Fruit fly (Drosophila melanogaster) whole organism: Measurements from ENCODE around the gene dock.

ENCODE experiments used
- CG8478 ChIP-seq: fragments of >200 bp; optimal IDR thresholded peaks from 2 replicates; lab custom pipeline; 2018; ENCODE audit warnings: inconsistent platforms
- Dll ChIP-seq: fragments of >200 bp; optimal IDR thresholded peaks from 2 replicates; lab custom pipeline; 2017
- EcR ChIP-seq, 2 experiments: fragments of >200 bp; optimal IDR thresholded peaks; 2 replicates each; lab custom pipeline; 2017; ENCODE audit warnings: missing biosample characterization in 2 of 2, missing genetic modification characterization in 2 of 2, missing genetic modification reagents in 2 of 2
- pan ChIP-seq: fragments of >200 bp; optimal IDR thresholded peaks from 2 replicates; lab custom pipeline; 2017
- psq ChIP-seq: fragments of >200 bp; optimal IDR thresholded peaks from 2 replicates; lab custom pipeline; 2017
- usp ChIP-seq: fragments of >200 bp; optimal IDR thresholded peaks from 2 replicates; lab custom pipeline; 2017; ENCODE audit warnings: missing biosample characterization, missing genetic modification characterization, mixed read lengths

Gene dock

DNA sequence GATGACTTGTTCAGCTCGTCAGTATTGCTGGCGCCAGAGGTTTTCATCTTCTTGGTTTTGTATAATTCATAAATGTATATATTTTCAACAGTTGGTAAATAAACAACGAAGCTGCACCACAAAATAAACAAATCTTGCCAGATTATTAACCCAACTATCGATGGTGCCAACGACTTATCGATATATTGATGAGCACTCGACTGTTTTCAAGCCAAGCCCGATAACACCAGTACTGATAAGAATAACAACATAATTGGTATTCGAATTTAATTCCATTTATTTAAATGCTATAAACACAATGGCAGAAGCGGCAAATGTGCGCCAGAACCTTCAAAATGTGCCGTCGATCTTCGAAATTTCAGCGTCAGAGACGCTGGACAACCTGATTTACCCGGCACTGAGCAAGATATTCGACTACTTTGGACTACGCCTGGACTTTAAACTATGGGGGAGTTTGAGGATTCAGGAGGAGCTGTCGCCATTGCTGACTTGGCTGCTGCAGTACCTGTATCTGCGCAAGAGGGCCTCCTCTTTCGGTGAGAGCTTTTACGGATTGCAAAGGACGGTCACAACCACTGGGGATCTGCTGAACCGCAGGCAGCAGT, 9.9 kb upstream of the dock start, which contains the start of the genes Saf6 and Pex12:
Saf6 (minus strand) TSS at position 166 of the 605 bp plus-strand sequence.
Pex12 (plus strand) TSS at position 209 of the 605 bp plus-strand sequence.
- TF ChIP-seq usp (GFP tag; lab: Kevin White, UChicago), result no peak
- no peak for TF ChIP-seq EcR (GFP tag; optimal IDR thresholded peaks at IDR 0.05; lab: Kevin White, UChicago)
- no peak for TF ChIP-seq psq (lab: Kevin White, UChicago)
- no peak for TF ChIP-seq CG8478 (lab: Kevin White, UChicago)
- no peak for TF ChIP-seq pan (lab: Kevin White, UChicago)
- no peak for TF ChIP-seq Dll (lab: Kevin White, UChicago)

DNA sequence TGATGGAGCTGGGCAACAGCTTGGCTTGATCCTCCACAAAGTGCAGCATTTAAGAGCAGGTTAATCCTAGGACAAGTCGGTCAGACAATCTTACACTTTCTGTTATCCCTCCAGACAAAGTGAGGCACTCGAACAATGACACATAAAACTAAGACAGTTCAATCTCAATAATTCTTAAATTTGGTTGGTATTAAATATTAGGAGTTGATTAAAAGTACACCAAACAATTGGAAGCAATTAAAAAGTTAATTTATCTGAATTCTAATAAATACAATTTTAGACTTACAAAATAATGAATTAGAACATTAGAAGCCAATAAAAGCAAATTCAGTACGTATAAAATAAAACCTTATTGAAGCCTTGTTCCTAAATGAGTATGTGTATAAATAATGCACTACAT, 7.9 kb upstream of the dock start, which contains the start of gene CG15880:
CG15880 (minus strand) TSS at position 101 of the 400 bp plus-strand sequence.
- TF ChIP-seq EcR (GFP tag; optimal IDR thresholded peaks at IDR 0.05; lab: Kevin White, UChicago) (no peak), CG8478 (lab: Kevin White, UChicago) (no peak), psq (lab: Kevin White, UChicago) (no peak), usp (GFP tag; lab: Kevin White, UChicago) (no peak)

DNA sequence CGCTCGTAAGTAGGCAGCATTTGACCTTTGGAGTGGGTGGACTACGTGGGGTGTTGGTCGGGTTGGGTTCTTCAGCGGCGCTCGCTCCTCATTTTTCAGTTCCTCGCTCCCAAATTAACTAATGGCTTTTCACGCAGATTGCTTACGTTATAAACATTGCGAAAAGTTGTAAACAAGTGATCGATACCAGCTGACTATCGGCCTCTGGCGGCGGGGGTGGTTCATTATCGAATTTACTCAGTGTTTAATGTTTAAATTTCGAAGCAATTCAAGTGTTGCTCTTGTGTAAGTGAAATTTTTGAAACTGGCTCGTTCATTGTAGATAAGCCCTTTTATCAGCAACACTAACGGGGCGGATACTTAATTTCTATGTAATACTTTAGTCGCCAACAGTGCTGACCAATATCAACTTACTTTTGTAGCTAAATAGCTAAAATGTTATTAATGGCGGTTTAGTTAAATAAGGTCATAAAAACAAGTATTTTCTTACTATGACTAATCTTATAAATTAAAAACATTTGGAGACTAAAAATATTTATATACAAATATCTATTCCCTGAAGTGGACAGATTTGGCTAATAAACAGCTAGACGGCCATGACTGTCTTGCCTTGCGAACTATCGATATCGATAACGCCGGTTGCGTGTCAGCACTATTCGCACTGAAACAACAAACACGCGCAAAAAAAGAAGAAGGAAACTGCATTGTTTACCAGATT, 6.3 kb upstream of the dock start, which contains the start of the genes PGAP2 and Clp:
PGAP2 (minus strand) TSS at position 194 of the 718 bp plus-strand sequence.
Clp (plus strand) TSS at position 650 of the 718 bp plus-strand sequence.
- TF ChIP-seq pan (lab: Kevin White, UChicago) (no peak), CG8478 (lab: Kevin White, UChicago) (no peak), usp (GFP tag; lab: Kevin White, UChicago) (no peak), EcR (GFP tag; optimal IDR thresholded peaks at IDR 0.05; lab: Kevin White, UChicago) (no peak), Dll (lab: Kevin White, UChicago) (no peak), psq (lab: Kevin White, UChicago) (no peak)

DNA sequence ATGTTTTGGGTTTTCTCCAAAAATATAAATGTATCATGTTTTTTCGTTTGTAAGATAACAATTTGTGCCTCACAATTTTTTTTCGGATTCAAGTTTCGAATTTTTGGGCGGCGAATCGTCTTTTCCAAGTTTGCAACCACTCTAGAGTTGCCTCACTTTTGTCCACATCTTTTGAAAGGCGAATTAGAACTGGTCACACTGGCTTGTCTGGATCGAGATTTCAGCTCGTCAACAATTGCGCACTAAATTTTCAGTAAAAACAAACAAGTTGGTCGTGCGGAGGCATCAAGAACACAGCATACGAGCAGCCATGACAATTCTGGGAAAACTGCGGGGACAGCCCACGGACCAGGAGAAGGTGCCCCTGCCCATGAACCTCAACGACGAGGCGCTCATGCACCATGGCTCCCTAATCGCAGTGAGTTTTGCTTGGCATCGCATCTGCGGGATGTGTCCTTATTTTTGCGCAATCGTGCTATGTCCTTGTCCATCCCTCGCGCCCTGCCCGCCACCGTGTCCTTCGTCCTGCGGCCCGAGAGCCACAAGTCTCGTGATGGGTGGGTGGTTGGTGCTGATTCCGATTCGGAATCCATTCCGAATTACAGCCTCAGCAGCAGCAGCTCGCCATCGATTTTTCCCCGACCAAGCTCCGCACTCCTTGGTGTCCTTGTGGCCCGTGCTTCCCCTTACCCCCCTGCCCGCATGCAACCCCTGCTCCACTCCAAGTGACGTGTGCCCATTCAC, 4.4 kb upstream of the dock start, which contains the start of gene CG3662:
CG3662 (plus strand) TSS at position 48 of the 744 bp plus-strand sequence.
- TF ChIP-seq pan (lab: Kevin White, UChicago) (no peak), EcR (GFP tag; optimal IDR thresholded peaks at IDR 0.05; lab: Kevin White, UChicago) (no peak), Dll (lab: Kevin White, UChicago) (no peak), psq (lab: Kevin White, UChicago) (no peak), usp (GFP tag; lab: Kevin White, UChicago) (no peak), CG8478 (lab: Kevin White, UChicago) (no peak)

DNA sequence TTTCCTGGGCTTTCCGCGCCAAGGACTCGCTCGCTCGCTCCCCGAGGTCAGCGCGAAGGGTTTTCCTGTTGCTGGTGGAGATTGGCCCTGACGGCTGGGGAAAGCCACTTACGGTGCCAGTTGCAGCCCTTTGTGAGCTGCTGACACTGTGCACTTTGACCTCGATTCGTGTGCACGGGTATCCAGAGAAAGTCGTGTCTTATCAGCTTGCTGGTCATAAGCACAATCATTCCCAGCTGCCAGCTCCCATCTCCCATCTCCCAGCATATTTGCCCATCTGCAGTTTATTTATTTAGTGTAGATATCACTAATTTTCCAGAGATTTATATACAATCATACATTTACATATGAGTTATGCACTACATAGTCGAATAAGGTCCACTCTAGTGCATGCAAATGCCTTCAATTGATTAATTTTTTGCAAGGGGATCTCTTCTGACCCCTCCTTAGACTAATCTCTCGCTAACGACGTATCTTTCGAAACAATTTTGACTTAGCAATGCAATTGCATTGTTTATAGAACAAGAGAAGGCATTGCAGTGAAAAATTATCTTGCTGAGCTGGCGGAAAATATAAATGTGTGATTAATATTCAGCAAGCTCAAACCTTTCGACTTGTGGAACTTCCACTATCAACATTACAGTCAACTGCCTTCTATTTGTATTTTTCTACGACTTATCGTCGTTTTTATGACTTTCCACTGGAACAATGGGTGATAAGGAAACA, 3.6 kb upstream of the dock start:
- no peak for TF ChIP-seq Dll (lab: Kevin White, UChicago)
- no peak for TF ChIP-seq EcR (GFP tag; optimal IDR thresholded peaks at IDR 0.05; lab: Kevin White, UChicago)
- no peak for TF ChIP-seq psq (lab: Kevin White, UChicago)
- TF ChIP-seq usp (GFP tag; lab: Kevin White, UChicago), result no peak
- no peak for TF ChIP-seq pan (lab: Kevin White, UChicago)
- no peak for TF ChIP-seq CG8478 (lab: Kevin White, UChicago)

DNA sequence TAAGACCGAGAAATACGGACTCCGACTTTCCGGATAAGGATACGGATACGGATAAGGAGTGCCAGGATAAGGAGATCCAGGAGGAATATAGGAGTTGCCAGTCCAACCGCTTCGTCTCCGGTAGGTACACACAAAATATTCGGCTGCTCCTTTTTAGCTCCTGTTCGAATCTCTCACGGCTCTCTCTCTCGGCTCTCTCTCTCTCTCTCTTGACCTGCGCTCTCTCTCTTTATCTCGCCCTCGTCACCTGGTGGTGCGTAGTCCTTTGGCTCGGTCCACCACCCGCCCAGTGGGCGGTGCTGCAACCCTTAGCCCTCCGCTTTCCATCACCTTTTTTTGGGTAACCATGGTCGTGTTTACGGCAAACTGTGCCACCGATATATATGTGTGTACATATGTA, 619 bp downstream of the dock start:
- TF ChIP-seq psq (lab: Kevin White, UChicago) (no peak), Dll (lab: Kevin White, UChicago) (peak; percentile 46)

DNA sequence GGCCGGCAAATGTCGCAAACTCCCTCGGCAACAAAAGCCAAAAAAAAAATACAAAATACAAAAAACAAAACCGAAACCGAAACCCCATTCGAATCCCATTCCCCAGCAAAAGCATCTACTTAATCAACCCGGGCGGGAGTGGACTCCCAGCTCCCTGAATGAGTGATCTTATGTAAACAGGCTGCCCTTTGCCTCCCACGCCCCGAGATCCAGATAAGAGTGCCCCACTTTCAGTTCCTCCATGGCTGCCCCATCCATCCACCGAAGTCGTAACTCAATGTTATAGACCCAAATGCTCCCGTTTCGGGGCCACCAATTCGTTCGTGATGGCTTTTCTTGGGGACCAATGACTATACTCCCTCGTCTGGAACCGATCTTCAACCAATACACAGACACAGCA, 1.3 kb downstream of the dock start:
- no peak for TF ChIP-seq EcR (GFP tag; optimal IDR thresholded peaks at IDR 0.05; lab: Kevin White, UChicago)
- TF ChIP-seq usp (GFP tag; lab: Kevin White, UChicago), result no peak
- TF ChIP-seq Dll (lab: Kevin White, UChicago), result no peak
- TF ChIP-seq CG8478 (lab: Kevin White, UChicago), result no peak
- no peak for TF ChIP-seq pan (lab: Kevin White, UChicago)

DNA sequence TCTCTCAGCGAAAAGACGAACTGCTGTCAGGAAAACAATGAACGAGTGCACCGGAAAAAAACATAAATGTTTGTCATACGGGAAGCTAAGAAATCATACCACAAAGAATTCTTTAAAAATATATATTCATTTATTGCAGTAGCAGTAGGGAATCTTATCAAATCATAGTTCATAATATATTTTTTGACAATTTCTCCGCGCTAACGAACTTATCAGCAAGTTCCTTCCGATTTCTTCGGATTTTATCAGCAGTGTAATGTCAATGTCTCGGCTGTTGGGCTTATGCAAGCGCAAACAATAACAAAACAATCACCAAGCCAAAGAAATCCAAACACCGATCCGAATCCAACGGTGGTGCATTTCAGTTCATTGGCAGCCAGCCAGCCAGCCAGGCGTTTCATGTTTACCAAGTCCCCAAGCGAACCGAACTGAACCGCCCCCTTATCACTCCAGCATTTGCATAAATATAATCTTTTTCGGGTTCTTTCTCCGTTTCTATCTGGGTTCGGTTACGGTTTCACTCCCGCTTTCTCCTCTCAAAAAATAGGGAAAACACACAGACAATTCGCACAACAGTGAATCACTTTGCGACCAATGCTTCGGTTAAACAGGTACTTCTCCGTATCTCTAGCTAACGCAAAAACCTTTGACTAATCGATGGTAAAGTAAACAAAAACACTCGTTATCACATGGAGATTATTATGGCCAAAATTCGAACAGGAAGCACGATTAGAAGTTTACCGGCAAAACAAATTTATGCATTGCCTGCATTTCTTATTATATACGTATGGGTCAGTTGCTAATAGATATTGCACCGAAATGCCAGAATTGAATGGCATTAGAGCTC, 2.0 kb downstream of the dock start:
- no peak for TF ChIP-seq pan (lab: Kevin White, UChicago)
- TF ChIP-seq EcR (GFP tag; optimal IDR thresholded peaks at IDR 0.05; lab: Kevin White, UChicago), result no peak
- no peak for TF ChIP-seq CG8478 (lab: Kevin White, UChicago)
- TF ChIP-seq Dll (lab: Kevin White, UChicago), result no peak
- no peak for TF ChIP-seq usp (GFP tag; lab: Kevin White, UChicago)
- no peak for TF ChIP-seq psq (lab: Kevin White, UChicago)

DNA sequence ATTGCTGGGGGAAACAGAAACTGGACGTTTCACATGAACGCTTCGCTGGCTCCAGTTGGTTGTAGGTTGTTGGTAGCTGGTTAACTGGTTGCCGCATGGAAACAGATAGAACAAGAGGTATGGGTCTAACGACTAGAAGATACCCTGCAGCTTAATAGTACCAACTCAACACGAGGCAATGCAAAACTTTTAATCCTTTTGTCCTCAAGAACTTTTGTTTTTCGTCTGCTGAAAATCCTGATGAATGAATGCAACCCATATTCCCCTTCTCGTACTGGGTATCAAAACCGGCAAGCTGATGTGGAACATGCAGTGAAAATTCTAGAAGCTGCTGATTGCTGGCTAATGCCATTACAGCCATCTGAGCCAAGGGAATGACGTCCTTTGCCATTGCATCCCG, 12.2 kb downstream of the dock start:
- TF ChIP-seq pan (lab: Kevin White, UChicago) (peak; percentile 56), usp (GFP tag; lab: Kevin White, UChicago) (no peak)

DNA sequence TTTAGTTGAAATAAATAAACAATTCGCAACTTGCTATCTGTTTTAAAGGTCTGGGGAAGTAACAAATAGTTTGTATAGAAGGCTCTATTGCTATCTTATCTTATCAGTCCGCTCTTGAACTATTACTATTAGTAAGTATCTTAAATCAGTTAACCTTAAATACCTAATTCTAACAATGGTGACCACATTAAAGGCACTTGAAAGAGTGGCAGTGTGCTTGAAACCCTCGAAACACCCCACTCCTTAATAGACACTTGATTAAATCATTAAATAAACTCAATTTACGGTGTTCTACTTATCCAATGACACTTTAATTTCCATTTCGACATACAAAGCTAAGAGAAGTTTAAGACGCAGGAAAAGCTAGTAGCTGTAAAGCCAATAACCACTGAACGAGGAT, 13.0 kb downstream of the dock start:
- TF ChIP-seq CG8478 (lab: Kevin White, UChicago) (no peak), psq (lab: Kevin White, UChicago) (no peak)
